Worm (Caenorhabditis elegans): ENCODE results near the gene C14B9.2.

The C14B9.2 gene

ce11 chrIII:8163283-8163682 lies 29.8 kb downstream of the C14B9.2 start, which contains the start of gene bath-42:
bath-42 (minus strand) TSS chrIII:8163383.
- TF ChIP-seq unc-62 (GFP tag; optimal IDR thresholded peaks at IDR 0.05), result no peak

DNA sequence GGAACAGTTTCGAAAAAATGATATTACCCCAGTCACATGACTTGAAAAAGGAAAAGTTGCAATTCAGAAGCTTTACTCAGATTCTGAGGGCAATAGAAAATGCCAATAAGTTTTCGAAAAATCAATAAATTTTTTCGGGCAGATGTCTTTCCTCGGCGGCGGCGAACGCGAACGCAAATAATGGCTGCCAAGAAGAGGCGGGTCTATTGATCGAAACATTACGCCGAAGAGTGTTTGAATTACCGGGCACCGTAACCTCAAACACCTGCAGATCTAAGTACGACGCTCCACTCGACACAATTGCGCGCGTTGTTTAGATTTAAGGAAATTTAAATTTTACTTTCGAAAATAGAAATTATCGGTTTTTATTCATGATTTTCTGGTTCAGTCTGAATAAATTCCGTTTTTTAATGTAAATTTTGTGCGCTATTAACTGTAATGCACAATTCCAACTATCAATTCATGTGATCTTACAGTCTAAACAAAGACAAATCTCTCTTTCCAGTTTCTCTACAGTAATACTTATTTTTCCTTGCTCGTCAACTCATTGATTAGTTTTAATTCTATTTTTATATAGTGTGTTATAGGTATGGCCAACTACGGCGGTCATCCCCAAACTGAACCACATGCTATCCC lies 30.4 kb downstream of the C14B9.2 start, which contains the start of gene prp-8:
TSS of gene prp-8 (plus strand) at position 586 of the 636 bp plus-strand sequence.
- no peak for TF ChIP-seq unc-62 (GFP tag; optimal IDR thresholded peaks at IDR 0.05)

- TF ChIP-seq unc-62 (GFP tag; optimal IDR thresholded peaks at IDR 0.05), result no peak
Measured at ce11 chrIII:8164771-8165170, 31.3 kb downstream of the C14B9.2 start.

DNA sequence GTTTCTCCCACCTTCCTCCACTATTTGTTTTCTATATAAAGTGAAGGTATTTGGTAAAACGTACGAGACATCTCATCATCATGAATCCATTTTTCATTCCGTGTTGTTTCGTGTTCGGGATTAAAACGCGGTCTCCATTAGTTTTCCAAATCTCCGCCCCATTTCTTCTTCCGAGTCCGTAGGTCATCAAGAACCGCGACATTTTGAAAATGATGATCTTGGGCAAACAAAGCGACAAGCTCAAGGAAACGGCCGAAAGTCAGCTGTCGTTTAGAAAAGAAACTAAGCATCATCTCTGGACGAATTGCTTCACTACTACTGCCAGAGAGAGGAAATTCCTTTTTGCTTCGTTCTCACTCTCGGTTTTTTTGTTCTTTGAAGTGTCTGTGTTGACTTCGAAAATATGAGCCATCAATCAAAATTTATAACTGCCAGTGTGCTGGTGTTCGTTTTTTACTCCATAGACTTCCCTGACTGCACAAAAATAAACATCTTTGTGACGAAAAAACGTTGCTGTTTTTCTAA lies 39.2 kb downstream of the C14B9.2 start:
- TF ChIP-seq unc-62 (GFP tag; optimal IDR thresholded peaks at IDR 0.05), result no peak

ce11 chrIII:8175263-8175662 lies 41.8 kb downstream of the C14B9.2 start:
- TF ChIP-seq unc-62 (GFP tag; optimal IDR thresholded peaks at IDR 0.05), result no peak

ce11 chrIII:8176265-8176664 lies 42.8 kb downstream of the C14B9.2 start, which contains the start of gene C50C3.12:
C50C3.12 (plus strand) TSS chrIII:8176565.
- TF ChIP-seq unc-62 (GFP tag; optimal IDR thresholded peaks at IDR 0.05), result no peak

- no peak for TF ChIP-seq unc-62 (GFP tag; optimal IDR thresholded peaks at IDR 0.05)
Measured at ce11 chrIII:8178924-8179323, 45.5 kb downstream of the C14B9.2 start, which contains the start of gene C50C3.5. C50C3.5 (plus strand) TSS chrIII:8179224.

- TF ChIP-seq unc-62 (GFP tag; optimal IDR thresholded peaks at IDR 0.05), result no peak
Measured at ce11 chrIII:8181581-8181980, 48.1 kb downstream of the C14B9.2 start, which contains the start of gene spc-2. spc-2 (plus strand) TSS chrIII:8181881.

DNA sequence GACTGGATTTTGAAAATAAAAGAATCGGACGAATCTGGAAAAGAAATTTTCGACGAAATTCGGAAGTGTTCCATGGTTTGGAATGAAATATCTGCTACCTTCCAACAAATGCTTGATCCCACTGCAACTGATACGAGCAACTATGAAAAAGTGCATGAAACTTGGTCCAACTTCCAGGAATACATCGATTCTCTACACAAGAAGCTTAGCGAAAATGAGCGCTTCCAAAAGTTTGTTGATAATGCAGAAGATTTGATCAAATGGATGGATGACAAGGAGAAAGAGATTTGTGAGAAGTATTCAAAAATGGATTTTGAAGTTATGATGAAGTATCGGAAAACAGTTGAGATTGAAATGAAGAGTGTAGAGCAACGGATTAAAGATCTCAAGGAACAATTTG lies 49.1 kb downstream of the C14B9.2 start:
- no peak for TF ChIP-seq unc-62 (GFP tag; optimal IDR thresholded peaks at IDR 0.05)

ce11 chrIII:8185130-8185529 lies 51.7 kb downstream of the C14B9.2 start:
- no peak for TF ChIP-seq unc-62 (GFP tag; optimal IDR thresholded peaks at IDR 0.05)
